Worm (Caenorhabditis elegans): Measurements from ENCODE around the gene ari-1.4.

- TF ChIP-seq hmg-11 (tag; optimal IDR thresholded peaks at IDR 0.05), result peak; percentile 12
- no peak for TF ChIP-seq unc-62 (GFP tag; optimal IDR thresholded peaks at IDR 0.05)
- TF ChIP-seq nhr-28 (tag; optimal IDR thresholded peaks at IDR 0.05), result no peak
- no peak for TF ChIP-seq ama-1 (optimal IDR thresholded peaks at IDR 0.05)
- TF ChIP-seq pqm-1 (tag; optimal IDR thresholded peaks at IDR 0.05), result no peak
- TF ChIP-seq ceh-9 (tag; optimal IDR thresholded peaks at IDR 0.05), result no peak
- no peak for TF ChIP-seq nhr-11 (tag; optimal IDR thresholded peaks at IDR 0.05)
- TF ChIP-seq nhr-12 (tag; optimal IDR thresholded peaks at IDR 0.05), result no peak
- TF ChIP-seq ztf-11 (tag; optimal IDR thresholded peaks at IDR 0.05), result no peak
- no peak for TF ChIP-seq pha-4 (tag; optimal IDR thresholded peaks at IDR 0.05)
- TF ChIP-seq elt-1 (tag; optimal IDR thresholded peaks at IDR 0.05), result no peak
- TF ChIP-seq zag-1 (tag; optimal IDR thresholded peaks at IDR 0.05), result no peak
- no peak for TF ChIP-seq lin-15B (tag; optimal IDR thresholded peaks at IDR 0.05)
Measured at ce11 chrIV:15528234-15528633, at the start of gene ari-1.4.
